Fruit fly (Drosophila melanogaster) whole organism, wandering third instar larva: Measurements from ENCODE around the gene mino.

Experiments
- Abd-B ChIP-seq: fragments of >200 bp; optimal IDR thresholded peaks from 2 replicates; lab custom pipeline; 2017; ENCODE audit warnings: missing biosample characterization, missing genetic modification characterization
- Myc ChIP-seq: fragments of >200 bp; optimal IDR thresholded peaks from 2 replicates; lab custom pipeline; 2017
- h ChIP-seq: fragments of 200-800 bp; sonication (Bioruptor generic); optimal IDR thresholded peaks from 3 replicates; lab custom pipeline; 2016; ENCODE audit warnings: missing biosample characterization, mild to moderate bottlenecking, missing genetic modification characterization
- pan ChIP-seq: fragments of >200 bp; optimal IDR thresholded peaks from 2 replicates; lab custom pipeline; 2017
- psq ChIP-seq: fragments of 200-800 bp; sonication (Bioruptor generic); optimal IDR thresholded peaks from 3 replicates; lab custom pipeline; 2017; ENCODE audit warnings: missing biosample characterization, mild to moderate bottlenecking, missing genetic modification characterization, moderate library complexity
- sv ChIP-seq: fragments of 200-800 bp; sonication (Bioruptor generic); optimal IDR thresholded peaks from 3 replicates; lab custom pipeline; 2016; ENCODE audit warnings: missing biosample characterization, missing genetic modification characterization

- TF ChIP-seq Abd-B (no peak), psq (GFP tag; lab: Kevin White, UChicago) (no peak), pan (lab: Kevin White, UChicago) (no peak), Myc (lab: Kevin White, UChicago) (no peak), h (GFP tag; lab: Kevin White, UChicago) (no peak), sv (GFP tag; lab: Kevin White, UChicago) (no peak)
Measured at dm6 chr3R:27954533-27954932, 29.5 kb downstream of the mino start, which contains the start of gene Nep7.
